Worm (Caenorhabditis elegans) whole organism, mixed stage, embryonic: ENCODE data around the gene oac-53.

ENCODE experiments used
- M03D4.4 ChIP-seq: sonication (generic microtip); optimal IDR thresholded peaks from 2 replicates; lab custom pipeline; 2017; ENCODE audit warnings: mild to moderate bottlenecking, missing genetic modification characterization, missing compliant biosample characterization
- bed-3 ChIP-seq: fragments of 200-800 bp; sonication (Bioruptor generic); optimal IDR thresholded peaks from 3 replicates; lab custom pipeline; 2018; ENCODE audit warnings: mild to moderate bottlenecking, missing genetic modification characterization, moderate library complexity, missing compliant biosample characterization
- ceh-39 ChIP-seq: fragments of 150-350 bp; optimal IDR thresholded peaks from 2 replicates; lab custom pipeline; 2014; ENCODE audit warnings: missing biosample characterization, missing genetic modification characterization
- ceh-43 ChIP-seq: fragments of 200-800 bp; sonication (Bioruptor generic); optimal IDR thresholded peaks from 2 replicates; lab custom pipeline; 2018; ENCODE audit warnings: mild to moderate bottlenecking, missing genetic modification characterization, moderate library complexity, missing compliant biosample characterization
- ceh-83 ChIP-seq: fragments of 200-800 bp; sonication (Bioruptor generic); optimal IDR thresholded peaks from 2 replicates; lab custom pipeline; 2018; ENCODE audit warnings: mild to moderate bottlenecking, missing genetic modification characterization, missing compliant biosample characterization
- cnd-1 ChIP-seq: fragments of 200-800 bp; sonication (Bioruptor generic); optimal IDR thresholded peaks from 2 replicates; lab custom pipeline; 2018; ENCODE audit warnings: mild to moderate bottlenecking, missing genetic modification characterization, missing compliant biosample characterization
- drap-1 ChIP-seq: fragments of 200-800 bp; sonication (Bioruptor generic); optimal IDR thresholded peaks from 3 replicates; lab custom pipeline; 2018; ENCODE audit warnings: mild to moderate bottlenecking, missing genetic modification characterization, missing compliant biosample characterization
- elt-1 ChIP-seq: sonication (generic microtip); optimal IDR thresholded peaks from 2 replicates; lab custom pipeline; 2017; ENCODE audit warnings: missing genetic modification characterization, mild to moderate bottlenecking, missing compliant biosample characterization, antibody characterized with exemption, moderate library complexity, borderline replicate concordance; ENCODE audit not compliant: insufficient read depth
- elt-3 ChIP-seq: fragments of 150-350 bp; optimal IDR thresholded peaks from 2 replicates; lab custom pipeline; 2014; ENCODE audit warnings: missing biosample characterization, missing genetic modification characterization
- flh-1 ChIP-seq: fragments of 200-800 bp; sonication (Bioruptor generic); optimal IDR thresholded peaks from 2 replicates; lab custom pipeline; 2018; ENCODE audit warnings: mild to moderate bottlenecking, missing genetic modification characterization, moderate library complexity, missing compliant biosample characterization
- ham-2 ChIP-seq: fragments of 200-800 bp; sonication (Bioruptor generic); optimal IDR thresholded peaks from 2 replicates; lab custom pipeline; 2018; ENCODE audit warnings: mild to moderate bottlenecking, missing genetic modification characterization, missing compliant biosample characterization
- hlh-1 ChIP-seq: fragments of 150-350 bp; optimal IDR thresholded peaks from 2 replicates; lab custom pipeline; 2014; ENCODE audit warnings: missing biosample characterization, missing genetic modification reagents, missing genetic modification characterization
- lin-13 ChIP-seq: fragments of 150-350 bp; optimal IDR thresholded peaks from 2 replicates; lab custom pipeline; 2014; ENCODE audit warnings: missing biosample characterization, missing genetic modification characterization
- lin-32 ChIP-seq: fragments of 200-800 bp; sonication (Bioruptor generic); optimal IDR thresholded peaks from 2 replicates; lab custom pipeline; 2018; ENCODE audit warnings: mild to moderate bottlenecking, missing genetic modification characterization, missing compliant biosample characterization
- lsy-2 ChIP-seq: fragments of 150-350 bp; optimal IDR thresholded peaks from 2 replicates; lab custom pipeline; 2014; ENCODE audit warnings: missing biosample characterization, missing genetic modification characterization
- mls-2 ChIP-seq: sonication (generic microtip); optimal IDR thresholded peaks from 2 replicates; lab custom pipeline; 2016; ENCODE audit warnings: mild to moderate bottlenecking, missing genetic modification characterization, moderate library complexity, missing compliant biosample characterization
- nhr-12 ChIP-seq: fragments of 150-350 bp; optimal IDR thresholded peaks from 2 replicates; lab custom pipeline; 2014; ENCODE audit warnings: missing biosample characterization, missing genetic modification characterization
- nhr-2 ChIP-seq: fragments of 150-350 bp; optimal IDR thresholded peaks from 2 replicates; lab custom pipeline; 2014; ENCODE audit warnings: missing biosample characterization, missing genetic modification characterization
- nhr-237 ChIP-seq: fragments of 150-350 bp; optimal IDR thresholded peaks from 2 replicates; lab custom pipeline; 2014; ENCODE audit warnings: missing biosample characterization, missing genetic modification characterization
- nhr-28 ChIP-seq: fragments of 150-350 bp; optimal IDR thresholded peaks from 2 replicates; lab custom pipeline; 2014; ENCODE audit warnings: missing biosample characterization, missing genetic modification characterization
- nhr-76 ChIP-seq: sonication (generic microtip); optimal IDR thresholded peaks from 2 replicates; lab custom pipeline; 2017; ENCODE audit warnings: missing biosample characterization, missing genetic modification characterization
- pha-4 ChIP-seq: fragments of 150-350 bp; optimal IDR thresholded peaks from 2 replicates; lab custom pipeline; 2018; ENCODE audit warnings: missing biosample characterization, missing genetic modification reagents, missing genetic modification characterization
- sem-2 ChIP-seq: fragments of 200-800 bp; sonication (Bioruptor generic); optimal IDR thresholded peaks from 2 replicates; lab custom pipeline; 2018; ENCODE audit warnings: mild to moderate bottlenecking, missing genetic modification characterization, missing compliant biosample characterization
- snpc-4 ChIP-seq: fragments of 150-350 bp; optimal IDR thresholded peaks from 2 replicates; lab custom pipeline; 2014; ENCODE audit warnings: missing biosample characterization, missing genetic modification characterization
- sptf-1 ChIP-seq: sonication (generic microtip); optimal IDR thresholded peaks from 2 replicates; lab custom pipeline; 2017; ENCODE audit warnings: mild to moderate bottlenecking, missing genetic modification characterization, moderate library complexity, missing compliant biosample characterization
- tbx-8 ChIP-seq: fragments of 200-800 bp; sonication (Bioruptor generic); optimal IDR thresholded peaks from 2 replicates; lab custom pipeline; 2018; ENCODE audit warnings: mild to moderate bottlenecking, missing genetic modification characterization, moderate library complexity, missing compliant biosample characterization
- unc-120 ChIP-seq: sonication (generic microtip); optimal IDR thresholded peaks from 2 replicates; lab custom pipeline; 2017; ENCODE audit warnings: missing genetic modification characterization, missing compliant biosample characterization; ENCODE audit not compliant: poor library complexity, severe bottlenecking
- unc-39 ChIP-seq: fragments of 150-350 bp; optimal IDR thresholded peaks from 2 replicates; lab custom pipeline; 2014; ENCODE audit warnings: missing biosample characterization, missing genetic modification characterization
- unc-62 ChIP-seq: fragments of 150-350 bp; optimal IDR thresholded peaks from 2 replicates; lab custom pipeline; 2014; ENCODE audit warnings: missing biosample characterization, missing genetic modification reagents, missing genetic modification characterization
- zip-8 ChIP-seq: fragments of 150-350 bp; optimal IDR thresholded peaks from 2 replicates; lab custom pipeline; 2014; ENCODE audit warnings: missing biosample characterization, missing genetic modification characterization
- ztf-11 ChIP-seq: fragments of 150-350 bp; optimal IDR thresholded peaks from 2 replicates; lab custom pipeline; 2014; ENCODE audit warnings: missing biosample characterization, missing genetic modification characterization

Gene oac-53

DNA sequence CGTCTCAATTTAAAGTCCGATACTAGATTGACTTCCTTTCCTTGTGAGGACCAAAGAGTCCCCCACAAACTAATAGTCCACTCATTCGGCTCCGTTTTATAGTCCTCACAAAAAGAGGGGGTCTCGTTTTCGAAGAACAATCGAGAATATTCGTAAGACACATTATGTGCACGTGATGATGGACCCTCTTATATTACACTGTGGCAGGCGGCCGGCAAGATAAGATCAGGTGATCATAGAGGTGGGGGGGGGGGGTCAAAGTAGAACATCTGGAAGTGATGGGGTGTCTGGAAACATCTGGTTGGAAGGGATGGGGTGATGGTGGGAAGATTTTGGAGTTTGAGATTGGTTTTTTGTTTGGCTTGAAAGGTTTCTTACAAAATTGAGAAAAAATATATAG, 29.3 kb downstream of the oac-53 start:
- TF ChIP-seq ceh-39 (tag; lab: Kevin White, UChicago) = no peak
- TF ChIP-seq zip-8 = no peak
- TF ChIP-seq unc-120 = peak; percentile 13
- peak; percentile 33 for TF ChIP-seq unc-62 (GFP tag; lab: Kevin White, UChicago)
- TF ChIP-seq hlh-1 = peak; percentile 22

DNA sequence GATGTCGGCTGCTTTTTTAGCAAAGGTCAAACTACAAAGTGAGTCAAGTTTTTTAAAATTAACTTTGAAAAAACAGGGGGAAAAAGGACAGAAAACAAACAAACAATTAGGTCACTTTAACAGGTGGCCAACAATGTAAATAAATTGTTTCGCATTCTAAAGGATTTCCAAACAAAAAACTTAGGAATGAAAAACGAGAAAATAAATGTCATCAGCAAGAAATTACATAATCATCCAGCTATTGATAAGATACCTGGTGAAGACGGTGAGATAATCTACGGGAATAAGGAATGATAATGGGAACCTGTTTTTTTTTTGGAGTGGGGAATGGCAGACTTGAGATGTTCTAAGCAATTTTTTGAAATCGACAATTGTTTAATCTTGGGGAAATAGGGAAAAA, 31.7 kb downstream of the oac-53 start:
- TF ChIP-seq unc-39 (tag; lab: Kevin White, UChicago) (no peak), elt-3 (peak; percentile 60)

DNA sequence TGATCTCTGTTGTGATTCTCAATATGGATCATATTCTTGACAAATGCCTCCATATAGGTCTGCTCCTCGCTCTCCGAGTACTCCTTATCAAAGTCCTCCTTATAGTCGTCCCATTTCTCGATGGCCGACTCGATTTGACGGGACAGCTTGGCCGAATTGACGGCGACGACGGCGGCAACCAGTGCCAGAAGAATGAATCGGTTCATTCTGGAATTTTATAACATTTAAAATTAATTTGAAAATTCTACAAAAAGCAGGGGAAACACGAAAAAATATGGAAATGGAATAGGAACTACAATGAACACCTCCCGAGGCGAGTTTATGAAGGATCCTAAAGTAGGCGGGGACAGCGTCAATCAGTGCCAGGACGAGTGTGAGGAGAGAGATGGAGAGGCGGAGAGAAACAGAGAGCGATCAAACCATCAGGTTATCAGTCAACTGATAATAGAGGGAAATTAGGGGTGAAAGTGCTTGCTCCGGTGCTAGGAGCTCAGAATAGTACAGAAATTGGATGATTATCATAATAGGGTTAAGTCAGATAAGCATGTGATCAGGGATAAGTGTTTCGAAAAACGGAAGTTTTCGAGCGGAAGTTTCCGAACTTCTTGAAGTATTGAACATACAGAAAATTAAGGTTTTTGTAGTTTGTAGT, 32.5 kb downstream of the oac-53 start, which contains the start of gene cpl-1:
Gene cpl-1 (minus strand): TSS at position 207 of the 652 bp plus-strand sequence.
- TF ChIP-seq sptf-1 (tag; lab: Kevin White, UChicago) = no peak
- TF ChIP-seq unc-120 = peak; percentile 42

DNA sequence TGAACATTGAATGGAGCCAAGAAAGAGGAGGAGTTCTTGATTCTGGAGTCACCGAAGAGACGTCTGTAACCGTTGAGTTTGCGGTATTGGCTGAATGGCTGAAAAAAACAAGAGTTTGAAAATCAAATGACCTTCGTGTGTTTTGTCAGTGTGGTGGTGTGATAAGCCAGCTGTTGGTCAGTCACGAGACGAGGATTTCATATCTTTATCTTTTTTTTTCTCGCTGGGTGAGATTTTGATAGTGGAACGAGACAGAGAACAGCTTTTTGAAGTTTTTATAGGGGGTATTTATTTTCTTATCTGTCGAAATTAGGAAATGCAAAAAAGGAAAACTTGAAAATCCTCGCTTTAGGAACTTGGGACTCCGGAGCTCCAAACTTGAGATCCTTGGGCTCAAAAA, 33.3 kb downstream of the oac-53 start:
- TF ChIP-seq hlh-1 (peak; percentile 29), elt-3 (no peak), cnd-1 (tag; lab: Kevin White, UChicago) (no peak), sptf-1 (tag; lab: Kevin White, UChicago) (no peak)

DNA sequence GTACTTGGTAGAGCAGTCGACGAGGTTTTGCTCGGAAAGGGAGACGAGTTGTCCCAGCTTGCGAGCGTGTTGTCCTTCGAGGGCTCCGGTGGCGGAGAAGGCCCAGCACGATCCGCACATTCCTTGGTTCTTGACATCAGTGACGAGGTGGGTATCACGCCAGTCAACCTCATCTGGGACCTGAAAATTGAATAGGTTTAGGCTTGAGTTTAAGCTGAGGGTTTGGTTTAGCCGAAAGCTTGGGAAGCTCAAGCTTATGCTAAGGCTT, 34.0 kb downstream of the oac-53 start:
- no peak for TF ChIP-seq nhr-12 (tag; lab: Kevin White, UChicago)
- TF ChIP-seq unc-120 = no peak
- no peak for TF ChIP-seq nhr-2
- TF ChIP-seq hlh-1 = no peak
- no peak for TF ChIP-seq ceh-43 (GFP tag; lab: Kevin White, UChicago)
- no peak for TF ChIP-seq snpc-4 (tag; lab: Kevin White, UChicago)
- TF ChIP-seq bed-3 = no peak
- no peak for TF ChIP-seq unc-62 (GFP tag; lab: Kevin White, UChicago)
- TF ChIP-seq flh-1 (GFP tag; lab: Kevin White, UChicago) = no peak
- no peak for TF ChIP-seq pha-4 (tag; lab: Kevin White, UChicago)
- TF ChIP-seq lin-32 (GFP tag; lab: Kevin White, UChicago) = no peak
- TF ChIP-seq nhr-28 (tag; lab: Kevin White, UChicago) = no peak
- no peak for TF ChIP-seq lsy-2

DNA sequence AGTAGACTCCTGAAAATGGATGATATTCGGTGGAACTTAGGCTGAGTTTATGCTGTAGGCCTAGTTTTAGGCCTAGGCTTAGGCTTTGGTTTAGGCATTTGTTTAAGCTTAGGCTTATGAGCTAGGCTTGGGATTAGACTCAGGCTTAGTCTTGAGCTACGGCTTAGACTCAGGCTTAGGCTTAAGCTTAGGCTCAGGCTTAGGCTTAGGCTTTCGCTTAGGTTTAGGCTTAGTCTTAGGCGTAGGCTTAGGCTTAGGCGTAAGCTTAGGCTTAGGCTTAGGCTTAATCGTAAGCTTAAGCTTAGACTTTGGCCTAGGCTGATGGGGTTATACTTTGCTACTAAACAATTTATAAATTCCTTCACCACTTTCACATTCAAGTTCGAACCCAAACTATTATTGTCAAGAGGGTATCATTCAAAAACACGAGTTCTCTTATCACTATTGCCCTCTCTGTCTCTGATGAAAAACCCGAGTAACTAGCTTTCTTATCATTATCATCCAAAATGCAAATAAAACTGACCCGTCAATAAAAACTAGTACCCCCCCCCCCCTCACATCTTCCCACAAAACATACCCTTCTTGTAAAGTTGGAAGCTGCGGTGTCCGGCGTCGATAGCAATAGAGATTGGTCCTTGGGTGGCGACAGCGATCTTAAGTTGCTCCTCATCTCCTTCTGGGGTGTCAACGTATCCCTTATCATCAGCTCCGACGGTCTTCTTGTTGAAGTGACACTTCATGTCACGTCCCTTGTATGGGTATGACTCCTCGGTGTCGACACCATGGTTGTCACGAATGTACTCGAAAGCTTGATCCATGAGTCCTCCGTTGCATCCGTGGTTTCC, 34.6 kb downstream of the oac-53 start:
- TF ChIP-seq tbx-8 (GFP tag; lab: Kevin White, UChicago) (no peak), ceh-83 (no peak), elt-3 (no peak), snpc-4 (tag; lab: Kevin White, UChicago) (no peak), bed-3 (no peak)

DNA sequence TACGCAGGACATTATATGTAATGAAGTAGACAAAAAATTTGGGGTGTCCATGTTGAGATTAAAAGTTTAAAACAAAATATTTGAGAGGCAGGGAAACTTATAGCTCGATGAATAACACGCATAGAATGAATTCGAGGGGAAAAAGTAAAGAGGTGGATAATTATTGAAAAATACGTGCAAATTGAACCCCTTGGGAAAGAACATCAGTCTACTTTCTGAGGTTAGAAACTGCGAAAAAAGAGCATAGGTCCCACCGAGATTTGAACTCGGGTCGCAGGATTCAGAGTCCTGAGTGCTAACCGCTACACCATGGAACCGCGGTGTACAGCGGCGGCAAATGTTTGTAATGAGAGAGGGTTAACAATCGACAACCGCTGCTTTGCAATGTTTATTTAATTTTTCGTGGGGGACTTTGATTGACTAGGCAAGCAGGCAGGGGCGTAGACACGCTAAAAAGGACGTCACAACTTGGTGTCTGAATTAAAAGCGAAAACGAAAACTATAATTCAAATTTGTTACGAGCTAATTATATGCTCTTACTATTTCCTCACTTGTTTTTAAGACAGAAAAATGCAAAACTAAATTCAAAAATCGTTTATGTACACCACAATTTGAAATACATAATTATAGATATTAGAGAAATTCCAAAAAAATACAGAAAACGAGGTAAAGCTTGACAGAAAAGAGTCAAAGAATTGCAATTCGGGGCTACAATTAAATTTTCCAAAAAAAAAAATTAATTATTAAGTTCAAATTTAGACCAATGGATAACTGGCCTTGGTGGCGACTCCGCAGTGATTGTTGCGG, 35.6 kb downstream of the oac-53 start, which contains the start of gene srh-269:
Gene srh-269 (minus strand): TSS at position 51 of the 807 bp plus-strand sequence.
- TF ChIP-seq snpc-4 (tag; lab: Kevin White, UChicago) = no peak
- no peak for TF ChIP-seq nhr-28 (tag; lab: Kevin White, UChicago)
- TF ChIP-seq ceh-43 (GFP tag; lab: Kevin White, UChicago) = peak; percentile 59
- TF ChIP-seq lin-32 (GFP tag; lab: Kevin White, UChicago) = peak; percentile 58
- TF ChIP-seq ceh-39 (tag; lab: Kevin White, UChicago) = no peak
- no peak for TF ChIP-seq nhr-76 (tag; lab: Kevin White, UChicago)
- no peak for TF ChIP-seq nhr-2
- TF ChIP-seq nhr-237 = no peak
- TF ChIP-seq elt-1 = no peak
- TF ChIP-seq drap-1 (GFP tag; lab: Kevin White, UChicago) = peak; percentile 79
- no peak for TF ChIP-seq nhr-12 (tag; lab: Kevin White, UChicago)
- no peak for TF ChIP-seq hlh-1
- peak; percentile 52 for TF ChIP-seq bed-3
- no peak for TF ChIP-seq zip-8
- peak; percentile 74 for TF ChIP-seq M03D4.4 (tag; lab: Kevin White, UChicago)
- no peak for TF ChIP-seq unc-39 (tag; lab: Kevin White, UChicago)
- TF ChIP-seq ztf-11 = peak; percentile 37
- TF ChIP-seq flh-1 (GFP tag; lab: Kevin White, UChicago) = peak; percentile 49
- TF ChIP-seq cnd-1 (tag; lab: Kevin White, UChicago) = peak; percentile 75
- peak; percentile 71 for TF ChIP-seq unc-120
- peak; percentile 73 for TF ChIP-seq ceh-83
- TF ChIP-seq sptf-1 (tag; lab: Kevin White, UChicago) = peak; percentile 81
- peak; percentile 71 for TF ChIP-seq mls-2
- no peak for TF ChIP-seq lsy-2
- peak; percentile 54 for TF ChIP-seq ham-2
- no peak for TF ChIP-seq lin-13 (tag; lab: Kevin White, UChicago)
- peak; percentile 57 for TF ChIP-seq sem-2 (GFP tag; lab: Kevin White, UChicago)
- TF ChIP-seq, all 35 proteins: peak for 14
